Fruit fly (Drosophila melanogaster) S2 (cell line): ENCODE results near the gene Akh.

ENCODE experiments used
- CG8478 ChIP-seq: fragments of >200 bp; optimal IDR thresholded peaks from 2 replicates; lab custom pipeline; 2018
- CTCF ChIP-seq, 2 experiments: fragments of >200 bp; optimal IDR thresholded peaks; 2 replicates each; lab custom pipeline; 2018

- TF ChIP-seq CG8478 (lab: Kevin White, UChicago): no peak
- no peak for TF ChIP-seq CTCF (optimal IDR thresholded peaks at IDR 0.05; lab: Kevin White, UChicago)
These were observed 19.0 kb upstream of the Akh start, which contains the start of gene Chd64 for dm6 chr3L:4122185-4122767.
